Fruit fly (Drosophila melanogaster): ENCODE data around the gene CG14718.

dm6 chr3R:11662617-11663016 lies 37.8 kb upstream of the CG14718 start:
- no peak for TF ChIP-seq CG7101 (tag; optimal IDR thresholded peaks at IDR 0.05)
- TF ChIP-seq toe (GFP tag; optimal IDR thresholded peaks at IDR 0.05), result no peak
- no peak for TF ChIP-seq CG14711 (tag; optimal IDR thresholded peaks at IDR 0.05)
- TF ChIP-seq Hr96 (GFP tag; optimal IDR thresholded peaks at IDR 0.05), result no peak

Measured in whole organism, adult.